Worm (Caenorhabditis elegans) whole organism, midembryonic: ENCODE data around the gene alh-10.

Source experiments
- flt-1 ChIP-seq: fragments of 200-800 bp; sonication (Bioruptor generic); IDR thresholded peaks from 2 replicates; pipeline ENCODE4 v1.3.6; 2022; ENCODE audit warnings: missing genetic modification characterization, missing compliant biosample characterization
- med-1 ChIP-seq: sonication (generic microtip); optimal IDR thresholded peaks from 2 replicates; lab custom pipeline; 2017; ENCODE audit warnings: missing genetic modification characterization, mild to moderate bottlenecking, missing compliant biosample characterization, antibody characterized with exemption, missing genetic modification reagents; ENCODE audit not compliant: insufficient read depth
- ztf-23 ChIP-seq: fragments of 200-800 bp; sonication (Bioruptor generic); IDR thresholded peaks from 2 replicates; pipeline ENCODE4 v1.3.6; 2022; ENCODE audit warnings: missing genetic modification reagents, missing genetic modification characterization, missing compliant biosample characterization

- TF ChIP-seq flt-1 (GFP tag; lab: Robert Waterston, UW) (no peak), ztf-23 (no peak), med-1 (GFP tag; lab: Kevin White, UChicago) (no peak)
These were observed 8.6 kb upstream of the alh-10 start for ce11 chrX:7151976-7152528.
